Fruit fly (Drosophila melanogaster) whole organism, wandering third instar larva: ENCODE data around the gene mRpS23.

Experiments used
- Abd-B ChIP-seq: fragments of >200 bp; optimal IDR thresholded peaks from 2 replicates; lab custom pipeline; 2017; ENCODE audit warnings: missing biosample characterization, missing genetic modification characterization
- CG32264 ChIP-seq: fragments of 200-800 bp; sonication (Bioruptor generic); optimal IDR thresholded peaks from 2 replicates; lab custom pipeline; 2016; ENCODE audit warnings: missing biosample characterization, missing genetic modification characterization
- CrebA ChIP-seq: fragments of 200-800 bp; sonication (Bioruptor generic); optimal IDR thresholded peaks from 2 replicates; lab custom pipeline; 2016; ENCODE audit warnings: missing biosample characterization, mild to moderate bottlenecking, missing genetic modification characterization, borderline replicate concordance
- Dfd ChIP-seq: fragments of >200 bp; optimal IDR thresholded peaks from 2 replicates; lab custom pipeline; 2017; ENCODE audit warnings: missing biosample characterization, missing genetic modification characterization
- Dif ChIP-seq: fragments of 200-275, 200-300 bp; sonication (Bioruptor generic); optimal IDR thresholded peaks from 2 replicates; lab custom pipeline; 2018; ENCODE audit warnings: missing biosample characterization, missing genetic modification characterization; ENCODE audit not compliant: partially characterized antibody
- GATAd ChIP-seq: sonication (Bioruptor generic); optimal IDR thresholded peaks from 2 replicates; lab custom pipeline; 2016; ENCODE audit warnings: missing biosample characterization, missing genetic modification characterization
- HLH106 ChIP-seq: fragments of 200-800 bp; optimal IDR thresholded peaks from 3 replicates; lab custom pipeline; 2019; ENCODE audit warnings: missing biosample characterization, mild to moderate bottlenecking, missing genetic modification characterization, moderate library complexity
- Hnf4 ChIP-seq: fragments of 200-800 bp; sonication (Bioruptor generic); optimal IDR thresholded peaks from 2 replicates; lab custom pipeline; 2016; ENCODE audit warnings: missing biosample characterization, mild to moderate bottlenecking, missing genetic modification characterization
- Hr78 ChIP-seq: fragments of >200 bp; optimal IDR thresholded peaks from 2 replicates; lab custom pipeline; 2017; ENCODE audit warnings: missing biosample characterization, missing genetic modification characterization
- Hr83 ChIP-seq: fragments of 200-300 bp; sonication (Bioruptor generic); optimal IDR thresholded peaks from 2 replicates; lab custom pipeline; 2016; ENCODE audit warnings: missing biosample characterization, mild to moderate bottlenecking, missing genetic modification characterization, moderate library complexity; ENCODE audit not compliant: poor library complexity, severe bottlenecking
- Jra ChIP-seq: sonication (Bioruptor generic); optimal IDR thresholded peaks from 2 replicates; lab custom pipeline; 2016; ENCODE audit warnings: missing biosample characterization, missing genetic modification characterization
- Mio ChIP-seq: sonication (Bioruptor generic); optimal IDR thresholded peaks from 2 replicates; lab custom pipeline; 2016; ENCODE audit warnings: missing biosample characterization, missing genetic modification characterization
- Myc ChIP-seq: fragments of >200 bp; optimal IDR thresholded peaks from 2 replicates; lab custom pipeline; 2017
- N ChIP-seq: fragments of >200 bp; optimal IDR thresholded peaks from 2 replicates; lab custom pipeline; 2018; ENCODE audit warnings: missing biosample characterization, missing external identifiers, missing genetic modification characterization
- OdsH ChIP-seq: fragments of 200-800 bp; sonication (Bioruptor generic); optimal IDR thresholded peaks from 2 replicates; lab custom pipeline; 2016; ENCODE audit warnings: missing biosample characterization, mild to moderate bottlenecking, missing genetic modification characterization
- Rel ChIP-seq, 2 experiments: fragments of 200-800 bp; sonication (Bioruptor generic) in 1 of 2; optimal IDR thresholded peaks; 2 replicates in 1 of 2; 3 replicates in 1 of 2; lab custom pipeline; 2016 to 2019; ENCODE audit warnings: mild to moderate bottlenecking in 2 of 2, missing biosample characterization in 2 of 2, missing genetic modification characterization in 2 of 2, moderate library complexity in 1 of 2
- Sp1 ChIP-seq: fragments of 200-800 bp; sonication (Bioruptor generic); optimal IDR thresholded peaks from 3 replicates; lab custom pipeline; 2019; ENCODE audit warnings: missing biosample characterization, mild to moderate bottlenecking, missing genetic modification characterization, moderate library complexity
- Vsx2 ChIP-seq: fragments of 200-300, 225-300 bp; sonication (Bioruptor generic); optimal IDR thresholded peaks from 2 replicates; lab custom pipeline; 2018; ENCODE audit warnings: missing biosample characterization, missing genetic modification characterization; ENCODE audit not compliant: partially characterized antibody
- br ChIP-seq: fragments of 200-800 bp; sonication (Bioruptor generic); optimal IDR thresholded peaks from 2 replicates; lab custom pipeline; 2016; ENCODE audit warnings: missing biosample characterization, missing genetic modification characterization
- brk ChIP-seq: fragments of 200-800 bp; sonication (Bioruptor generic); optimal IDR thresholded peaks from 2 replicates; lab custom pipeline; 2016; ENCODE audit warnings: missing biosample characterization, mild to moderate bottlenecking, missing genetic modification characterization
- dsf ChIP-seq: sonication (Bioruptor generic); optimal IDR thresholded peaks from 2 replicates; lab custom pipeline; 2016; ENCODE audit warnings: missing biosample characterization, missing genetic modification characterization, borderline replicate concordance
- ey ChIP-seq: fragments of 200-800 bp; sonication (Bioruptor generic); optimal IDR thresholded peaks from 2 replicates; lab custom pipeline; 2016; ENCODE audit warnings: missing biosample characterization, missing genetic modification characterization
- foxo ChIP-seq, 2 experiments: fragments of 200-800 bp; sonication (Bioruptor generic); optimal IDR thresholded peaks; 2 replicates in 1 of 2; 3 replicates in 1 of 2; lab custom pipeline; 2016 to 2017; ENCODE audit warnings: missing biosample characterization in 2 of 2, missing genetic modification characterization in 2 of 2
- fru ChIP-seq: fragments of 200-800 bp; sonication (Bioruptor generic); optimal IDR thresholded peaks from 3 replicates; lab custom pipeline; 2016; ENCODE audit warnings: missing biosample characterization, mild to moderate bottlenecking, missing genetic modification characterization
- h ChIP-seq: fragments of 200-800 bp; sonication (Bioruptor generic); optimal IDR thresholded peaks from 3 replicates; lab custom pipeline; 2016; ENCODE audit warnings: missing biosample characterization, mild to moderate bottlenecking, missing genetic modification characterization
- jim ChIP-seq: fragments of 175-275, 200-325 bp; sonication (Bioruptor generic); optimal IDR thresholded peaks from 2 replicates; lab custom pipeline; 2016; ENCODE audit warnings: missing biosample characterization, mild to moderate bottlenecking, missing genetic modification characterization
- lola ChIP-seq: fragments of >200 bp; optimal IDR thresholded peaks from 2 replicates; lab custom pipeline; 2017; ENCODE audit warnings: missing biosample characterization, missing genetic modification characterization
- pan ChIP-seq: fragments of >200 bp; optimal IDR thresholded peaks from 2 replicates; lab custom pipeline; 2017
- psq ChIP-seq: fragments of 200-800 bp; sonication (Bioruptor generic); optimal IDR thresholded peaks from 3 replicates; lab custom pipeline; 2017; ENCODE audit warnings: missing biosample characterization, mild to moderate bottlenecking, missing genetic modification characterization, moderate library complexity
- rgr ChIP-seq: fragments of 200-800 bp; sonication (Bioruptor generic); optimal IDR thresholded peaks from 3 replicates; lab custom pipeline; 2016; ENCODE audit warnings: missing biosample characterization, mild to moderate bottlenecking, missing genetic modification characterization
- sage ChIP-seq: fragments of 200-800 bp; sonication (Bioruptor generic); optimal IDR thresholded peaks from 2 replicates; lab custom pipeline; 2016; ENCODE audit warnings: missing biosample characterization, mild to moderate bottlenecking, missing genetic modification characterization
- sv ChIP-seq: fragments of 200-800 bp; sonication (Bioruptor generic); optimal IDR thresholded peaks from 3 replicates; lab custom pipeline; 2016; ENCODE audit warnings: missing biosample characterization, missing genetic modification characterization
- tai ChIP-seq: sonication (Bioruptor generic); optimal IDR thresholded peaks from 2 replicates; lab custom pipeline; 2016; ENCODE audit warnings: missing biosample characterization, missing genetic modification characterization
- usp ChIP-seq: fragments of >200 bp; optimal IDR thresholded peaks from 2 replicates; lab custom pipeline; 2017; ENCODE audit warnings: missing biosample characterization, missing genetic modification characterization
- woc ChIP-seq: sonication (Bioruptor generic); optimal IDR thresholded peaks from 2 replicates; lab custom pipeline; 2016; ENCODE audit warnings: missing biosample characterization, mild to moderate bottlenecking, missing genetic modification characterization

Gene mRpS23

dm6 chr2L:13849125-13849524 lies 14.3 kb upstream of the mRpS23 start, which contains the start of gene CG7968:
Gene CG7968 (plus strand): TSS chr2L:13849400.
- no peak for TF ChIP-seq Mio (GFP tag; lab: Kevin White, UChicago)
- TF ChIP-seq CrebA (GFP tag; lab: Kevin White, UChicago) = no peak
- no peak for TF ChIP-seq CG32264 (GFP tag; lab: Kevin White, UChicago)
- no peak for TF ChIP-seq sage
- TF ChIP-seq Hr83 (GFP tag; lab: Kevin White, UChicago) = no peak
- no peak for TF ChIP-seq sv
- no peak for TF ChIP-seq Hnf4
- TF ChIP-seq pan (lab: Kevin White, UChicago) = no peak
- no peak for TF ChIP-seq dsf (GFP tag; lab: Kevin White, UChicago)
- TF ChIP-seq woc (GFP tag; lab: Kevin White, UChicago) = no peak
- TF ChIP-seq Dif (GFP tag; lab: Kevin White, UChicago) = no peak
- no peak for TF ChIP-seq psq (GFP tag; lab: Kevin White, UChicago)
- no peak for TF ChIP-seq ey (GFP tag; lab: Kevin White, UChicago)
- no peak for TF ChIP-seq rgr (GFP tag; lab: Kevin White, UChicago)
- no peak for TF ChIP-seq lola (GFP tag; lab: Kevin White, UChicago)

- no peak for TF ChIP-seq fru (GFP tag; lab: Kevin White, UChicago)
- TF ChIP-seq Rel (GFP tag; optimal IDR thresholded peaks at IDR 0.05; lab: Kevin White, UChicago) = no peak
- peak; percentile 70 for TF ChIP-seq Rel (tag; optimal IDR thresholded peaks at IDR 0.05; lab: Kevin White, UChicago)
- no peak for TF ChIP-seq br
- TF ChIP-seq Vsx2 = peak; percentile 3
- TF ChIP-seq, all 38 proteins: peak for 2
Observed at dm6 chr2L:13847625-13848024, 12.8 kb upstream of the mRpS23 start, which contains the start of gene CG7953. Gene CG7953 (plus strand): TSS chr2L:13847925.

dm6 chr2L:13846239-13846802 lies 11.4 kb upstream of the mRpS23 start, which contains the start of gene CG7916:
Gene CG7916 (plus strand): TSS chr2L:13846752.
- TF ChIP-seq lola (GFP tag; lab: Kevin White, UChicago) (no peak), h (GFP tag; lab: Kevin White, UChicago) (peak; percentile 27), Rel (GFP tag; optimal IDR thresholded peaks at IDR 0.05; lab: Kevin White, UChicago) (no peak), Rel (tag; optimal IDR thresholded peaks at IDR 0.05; lab: Kevin White, UChicago) (no peak), Mio (GFP tag; lab: Kevin White, UChicago) (no peak), CrebA (GFP tag; lab: Kevin White, UChicago) (no peak), OdsH (GFP tag; lab: Kevin White, UChicago) (no peak)
- TF ChIP-seq, all 38 proteins: peak for 1

dm6 chr2L:13845178-13845577 lies 10.3 kb upstream of the mRpS23 start, which contains the start of gene CG8997:
Gene CG8997 (minus strand): TSS chr2L:13845325.
- peak; percentile 67 for TF ChIP-seq h (GFP tag; lab: Kevin White, UChicago)
- no peak for TF ChIP-seq Rel (GFP tag; optimal IDR thresholded peaks at IDR 0.05; lab: Kevin White, UChicago)
- TF ChIP-seq Rel (tag; optimal IDR thresholded peaks at IDR 0.05; lab: Kevin White, UChicago) = peak; percentile 23
- TF ChIP-seq Dfd = no peak
- TF ChIP-seq foxo (GFP tag; optimal IDR thresholded peaks at IDR 0.05; lab: Kevin White, UChicago) = peak in 1 of 2 experiments; percentile 5
- no peak for TF ChIP-seq Dif (GFP tag; lab: Kevin White, UChicago)
- TF ChIP-seq Hr78 (GFP tag; lab: Kevin White, UChicago) = no peak
- no peak for TF ChIP-seq sv
- peak; percentile 57 for TF ChIP-seq CrebA (GFP tag; lab: Kevin White, UChicago)
- TF ChIP-seq N = no peak
- TF ChIP-seq woc (GFP tag; lab: Kevin White, UChicago) = no peak
- TF ChIP-seq tai (GFP tag; lab: Kevin White, UChicago) = no peak
- no peak for TF ChIP-seq HLH106
- TF ChIP-seq jim = peak; percentile 36
- TF ChIP-seq Vsx2 = peak; percentile 42
- peak; percentile 7 for TF ChIP-seq rgr (GFP tag; lab: Kevin White, UChicago)
- TF ChIP-seq OdsH (GFP tag; lab: Kevin White, UChicago) = peak; percentile 15
- TF ChIP-seq ey (GFP tag; lab: Kevin White, UChicago) = no peak
- no peak for TF ChIP-seq Abd-B (GFP tag; lab: Kevin White, UChicago)
- TF ChIP-seq Hr83 (GFP tag; lab: Kevin White, UChicago) = peak; percentile 71
- no peak for TF ChIP-seq Myc (lab: Kevin White, UChicago)
- TF ChIP-seq sage = no peak
- TF ChIP-seq brk (GFP tag; lab: Kevin White, UChicago) = no peak
- peak; percentile 51 for TF ChIP-seq br
- TF ChIP-seq Hnf4 = peak; percentile 58
- TF ChIP-seq Jra (GFP tag; lab: Kevin White, UChicago) = peak; percentile 61
- TF ChIP-seq Sp1 (GFP tag; lab: Kevin White, UChicago) = no peak
- TF ChIP-seq lola (GFP tag; lab: Kevin White, UChicago) = no peak
- no peak for TF ChIP-seq usp
- TF ChIP-seq GATAd = no peak
